Worm (Caenorhabditis elegans) whole organism, L4/young adult: ENCODE data around the gene str-88.

Experiments used
- W03F9.2 ChIP-seq: fragments of 150-350 bp; optimal IDR thresholded peaks from 2 replicates; lab custom pipeline; 2014; ENCODE audit warnings: missing biosample characterization, missing genetic modification characterization
- him-1 ChIP-seq: sonication (generic microtip); optimal IDR thresholded peaks from 2 replicates; lab custom pipeline; 2016; ENCODE audit warnings: missing genotype, missing genetic modification reagents, missing genetic modification characterization, missing compliant biosample characterization

- TF ChIP-seq W03F9.2, result no peak
- no peak for TF ChIP-seq him-1 (tag; lab: Kevin White, UChicago)
Measured at ce11 chrV:15398728-15399127, 15.1 kb upstream of the str-88 start, which contains the start of gene fbxa-199.
